Worm (Caenorhabditis elegans) whole organism, L1 larva: ENCODE data around the gene Y80D4G.2.

Experiments
- ama-1 ChIP-seq: fragments of 150-350 bp; optimal IDR thresholded peaks from 2 replicates; lab custom pipeline; 2014
- elt-2 ChIP-seq: sonication (generic microtip); optimal IDR thresholded peaks from 2 replicates; lab custom pipeline; 2016; ENCODE audit warnings: missing genetic modification characterization, mild to moderate bottlenecking, inconsistent platforms, missing compliant biosample characterization, missing genetic modification reagents
- fkh-10 ChIP-seq: sonication (generic microtip); optimal IDR thresholded peaks from 2 replicates; lab custom pipeline; 2017; ENCODE audit warnings: missing biosample characterization, missing genetic modification reagents, missing genetic modification characterization
- lsy-2 ChIP-seq, 2 experiments: fragments of 150-350 bp; optimal IDR thresholded peaks; 2 replicates each; lab custom pipeline; 2014; ENCODE audit warnings: missing biosample characterization in 2 of 2, missing genetic modification characterization in 2 of 2
- mdl-1 ChIP-seq, 2 experiments: fragments of 150-350 bp; optimal IDR thresholded peaks; 2 replicates each; lab custom pipeline; 2014 to 2017; ENCODE audit warnings: missing biosample characterization in 2 of 2, missing genetic modification characterization in 2 of 2, inconsistent platforms in 1 of 2
- mep-1 ChIP-seq: fragments of 150-350 bp; optimal IDR thresholded peaks from 2 replicates; lab custom pipeline; 2014; ENCODE audit warnings: missing biosample characterization, missing genetic modification characterization
- nhr-28 ChIP-seq: fragments of 150-350 bp; optimal IDR thresholded peaks from 2 replicates; lab custom pipeline; 2014; ENCODE audit warnings: missing biosample characterization, missing genetic modification characterization
- nhr-76 ChIP-seq: sonication (generic microtip); optimal IDR thresholded peaks from 2 replicates; lab custom pipeline; 2017; ENCODE audit warnings: missing biosample characterization, missing genetic modification characterization
- unc-98 ChIP-seq: fragments of 200-800 bp; sonication (Bioruptor generic); IDR thresholded peaks from 2 replicates; pipeline ENCODE4 v1.3.6; 2022; ENCODE audit warnings: missing genetic modification characterization, missing compliant biosample characterization

DNA sequence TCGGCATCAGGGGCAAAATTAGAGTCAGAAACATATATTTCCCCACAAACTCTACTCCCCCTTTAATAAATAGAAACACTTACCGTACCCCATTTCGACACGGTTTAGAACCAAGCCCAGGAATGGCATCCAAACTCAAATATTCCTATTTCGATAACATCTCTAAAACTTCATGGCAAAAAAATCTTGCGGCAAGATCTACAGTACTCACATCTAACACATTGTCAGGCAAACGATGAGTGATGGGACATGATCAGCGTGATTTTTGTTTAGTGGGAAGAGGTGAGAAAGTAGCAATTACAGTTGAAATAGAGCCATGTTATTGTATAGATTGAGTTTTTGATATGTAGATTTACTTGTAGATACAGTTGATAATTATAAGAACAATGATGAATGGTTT lies 43.4 kb downstream of the Y80D4G.2 start:
- TF ChIP-seq lsy-2 (tag; optimal IDR thresholded peaks at IDR 0.05; lab: Kevin White, UChicago) (peak in 1 of 2 experiments; percentile 65), nhr-28 (tag; lab: Kevin White, UChicago) (no peak), fkh-10 (GFP tag; lab: Kevin White, UChicago) (no peak), ama-1 (no peak), unc-98 (no peak), mdl-1 (tag; optimal IDR thresholded peaks at IDR 0.05; lab: Kevin White, UChicago) (no peak), elt-2 (tag; lab: Kevin White, UChicago) (no peak), nhr-76 (tag; lab: Kevin White, UChicago) (no peak), mep-1 (tag; lab: Kevin White, UChicago) (no peak)
